Fruit fly (Drosophila melanogaster): Measurements from ENCODE around the gene Mettl3.

DNA sequence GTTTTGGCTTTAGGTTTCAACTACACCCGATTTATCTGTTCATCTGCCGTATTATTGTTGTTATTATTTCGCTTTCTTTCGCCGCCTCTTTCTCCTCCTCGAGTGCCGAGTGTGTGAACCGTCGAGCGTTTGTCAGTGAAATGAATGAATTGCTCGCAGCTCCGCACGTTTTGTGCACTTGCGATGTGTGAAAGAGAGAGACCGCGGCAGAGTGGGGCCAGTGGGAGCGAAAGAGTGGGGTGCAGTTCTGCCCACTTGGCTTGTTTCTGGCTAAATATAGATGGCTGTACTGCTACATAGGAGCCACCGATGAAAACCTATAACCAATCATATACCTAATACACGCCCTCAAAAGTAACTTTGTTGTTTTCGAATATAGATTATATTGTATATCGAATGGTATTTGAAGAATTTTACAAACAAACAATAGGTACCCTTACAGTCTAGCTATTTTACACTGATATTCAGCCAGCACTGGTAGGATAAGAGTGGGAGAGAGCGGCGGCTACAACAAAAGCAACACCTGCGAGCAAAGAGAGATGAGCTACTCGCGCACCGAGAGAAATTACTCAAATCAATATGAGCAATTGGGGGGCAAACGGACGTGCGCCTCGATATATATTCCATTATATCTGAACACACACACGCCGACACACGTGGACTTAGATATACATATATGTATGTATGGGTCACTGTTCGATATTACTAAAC, 25.4 kb upstream of the Mettl3 start:
- peak; percentile 46 for TF ChIP-seq bab1 (GFP tag; optimal IDR thresholded peaks at IDR 0.05)
- peak; percentile 19 for TF ChIP-seq CG12768 (GFP tag; optimal IDR thresholded peaks at IDR 0.05)
- peak; percentile 40 for TF ChIP-seq CG7101 (tag; optimal IDR thresholded peaks at IDR 0.05)
- TF ChIP-seq toe (GFP tag; optimal IDR thresholded peaks at IDR 0.05) = peak; percentile 48
- peak; percentile 35 for TF ChIP-seq CG11617 (GFP tag; optimal IDR thresholded peaks at IDR 0.05)
- TF ChIP-seq CG7045 (GFP tag; optimal IDR thresholded peaks at IDR 0.05) = peak; percentile 4
